Worm (Caenorhabditis elegans): Measurements from ENCODE around the gene srh-59.

The srh-59 gene

ce11 chrII:3609764-3610163, 27.9 kb downstream of the srh-59 start, which contains the start of gene Y49F6A.5:
Gene Y49F6A.5 (minus strand): TSS chrII:3609864.
- TF ChIP-seq hmbx-1 (tag; optimal IDR thresholded peaks at IDR 0.05) = no peak
- no peak for TF ChIP-seq ets-7 (tag; optimal IDR thresholded peaks at IDR 0.05)
- no peak for TF ChIP-seq ama-1 (optimal IDR thresholded peaks at IDR 0.05)

- no peak for TF ChIP-seq B0310.2 (tag; optimal IDR thresholded peaks at IDR 0.05)
- no peak for TF ChIP-seq hmbx-1 (tag; optimal IDR thresholded peaks at IDR 0.05)
- no peak for TF ChIP-seq ama-1 (optimal IDR thresholded peaks at IDR 0.05)
- no peak for TF ChIP-seq ceh-13 (GFP tag; optimal IDR thresholded peaks at IDR 0.05)
These were observed 34.8 kb downstream of the srh-59 start for ce11 chrII:3616615-3617014.

- TF ChIP-seq tra-4 (tag; optimal IDR thresholded peaks at IDR 0.05) (no peak), F13C5.2 (tag; optimal IDR thresholded peaks at IDR 0.05) (no peak), ceh-13 (GFP tag; optimal IDR thresholded peaks at IDR 0.05) (no peak), flt-1 (GFP tag; IDR thresholded peaks at IDR 0.05) (no peak), hmg-4 (GFP tag; optimal IDR thresholded peaks at IDR 0.05) (no peak), ceh-36 (tag; optimal IDR thresholded peaks at IDR 0.05) (no peak)
These were observed 35.7 kb downstream of the srh-59 start, which contains the start of gene F40E12.1 for ce11 chrII:3617512-3617911. Gene F40E12.1 (plus strand): TSS chrII:3617812.

- no peak for TF ChIP-seq hmg-4 (GFP tag; optimal IDR thresholded peaks at IDR 0.05)
- TF ChIP-seq flt-1 (GFP tag; IDR thresholded peaks at IDR 0.05) = no peak
- no peak for TF ChIP-seq pes-1 (GFP tag; IDR thresholded peaks at IDR 0.05)
- no peak for TF ChIP-seq ceh-13 (GFP tag; optimal IDR thresholded peaks at IDR 0.05)
- TF ChIP-seq B0310.2 (tag; optimal IDR thresholded peaks at IDR 0.05) = no peak
- TF ChIP-seq sea-1 (GFP tag; conservative IDR thresholded peaks at IDR 0.05) = no peak
- TF ChIP-seq hnd-1 (tag; optimal IDR thresholded peaks at IDR 0.05) = no peak
- no peak for TF ChIP-seq tra-4 (tag; optimal IDR thresholded peaks at IDR 0.05)
- no peak for TF ChIP-seq hmbx-1 (tag; optimal IDR thresholded peaks at IDR 0.05)
- TF ChIP-seq tbx-37 (GFP tag; conservative IDR thresholded peaks at IDR 0.05) = no peak
- TF ChIP-seq scrt-1 (GFP tag; IDR thresholded peaks at IDR 0.05) = no peak
- no peak for TF ChIP-seq tbx-11 (GFP tag; IDR thresholded peaks at IDR 0.05)
- no peak for TF ChIP-seq ceh-36 (tag; optimal IDR thresholded peaks at IDR 0.05)
These were observed 39.0 kb downstream of the srh-59 start for ce11 chrII:3620862-3621261.

- TF ChIP-seq ets-7 (tag; optimal IDR thresholded peaks at IDR 0.05) (no peak), scrt-1 (GFP tag; IDR thresholded peaks at IDR 0.05) (no peak), flt-1 (GFP tag; IDR thresholded peaks at IDR 0.05) (no peak), ama-1 (optimal IDR thresholded peaks at IDR 0.05) (no peak), tra-4 (tag; optimal IDR thresholded peaks at IDR 0.05) (no peak), hmg-4 (GFP tag; optimal IDR thresholded peaks at IDR 0.05) (no peak), hmbx-1 (tag; optimal IDR thresholded peaks at IDR 0.05) (no peak), aly-1 (tag; optimal IDR thresholded peaks at IDR 0.05) (no peak), B0310.2 (tag; optimal IDR thresholded peaks at IDR 0.05) (no peak), ceh-36 (tag; optimal IDR thresholded peaks at IDR 0.05) (no peak), F13C5.2 (tag; optimal IDR thresholded peaks at IDR 0.05) (no peak), tbx-11 (GFP tag; IDR thresholded peaks at IDR 0.05) (no peak)
These were observed 40.2 kb downstream of the srh-59 start, which contains the start of gene M151.7 for ce11 chrII:3622014-3622413. Gene M151.7 (plus strand): TSS chrII:3622314.

- TF ChIP-seq ceh-36 (tag; optimal IDR thresholded peaks at IDR 0.05) = no peak
- no peak for TF ChIP-seq hmg-4 (GFP tag; optimal IDR thresholded peaks at IDR 0.05)
- no peak for TF ChIP-seq aly-1 (tag; optimal IDR thresholded peaks at IDR 0.05)
- no peak for TF ChIP-seq tbx-37 (GFP tag; conservative IDR thresholded peaks at IDR 0.05)
- TF ChIP-seq hmbx-1 (tag; optimal IDR thresholded peaks at IDR 0.05) = no peak
- no peak for TF ChIP-seq sea-1 (GFP tag; conservative IDR thresholded peaks at IDR 0.05)
- no peak for TF ChIP-seq flt-1 (GFP tag; IDR thresholded peaks at IDR 0.05)
- TF ChIP-seq hnd-1 (tag; optimal IDR thresholded peaks at IDR 0.05) = no peak
- TF ChIP-seq ceh-13 (GFP tag; optimal IDR thresholded peaks at IDR 0.05) = no peak
- no peak for TF ChIP-seq ets-7 (tag; optimal IDR thresholded peaks at IDR 0.05)
- no peak for TF ChIP-seq F13C5.2 (tag; optimal IDR thresholded peaks at IDR 0.05)
- TF ChIP-seq scrt-1 (GFP tag; IDR thresholded peaks at IDR 0.05) = no peak
- TF ChIP-seq ama-1 (optimal IDR thresholded peaks at IDR 0.05) = no peak
- TF ChIP-seq tbx-11 (GFP tag; IDR thresholded peaks at IDR 0.05) = no peak
- no peak for TF ChIP-seq B0310.2 (tag; optimal IDR thresholded peaks at IDR 0.05)
These were observed 45.0 kb downstream of the srh-59 start, which contains the start of gene M151.3 for ce11 chrII:3626872-3627271. Gene M151.3 (plus strand): TSS chrII:3627172.

ce11 chrII:3630810-3631209, 49.0 kb downstream of the srh-59 start, which contains the start of gene M151.2:
Gene M151.2 (plus strand): TSS chrII:3631110.
- TF ChIP-seq sea-1 (GFP tag; conservative IDR thresholded peaks at IDR 0.05) = no peak
- no peak for TF ChIP-seq ama-1 (optimal IDR thresholded peaks at IDR 0.05)
- TF ChIP-seq pes-1 (GFP tag; IDR thresholded peaks at IDR 0.05) = no peak
- TF ChIP-seq ceh-36 (tag; optimal IDR thresholded peaks at IDR 0.05) = no peak
- no peak for TF ChIP-seq B0310.2 (tag; optimal IDR thresholded peaks at IDR 0.05)
- TF ChIP-seq tbx-11 (GFP tag; IDR thresholded peaks at IDR 0.05) = no peak
- no peak for TF ChIP-seq scrt-1 (GFP tag; IDR thresholded peaks at IDR 0.05)
- no peak for TF ChIP-seq hmg-4 (GFP tag; optimal IDR thresholded peaks at IDR 0.05)
- TF ChIP-seq tra-4 (tag; optimal IDR thresholded peaks at IDR 0.05) = no peak
- no peak for TF ChIP-seq ets-7 (tag; optimal IDR thresholded peaks at IDR 0.05)
- no peak for TF ChIP-seq ceh-13 (GFP tag; optimal IDR thresholded peaks at IDR 0.05)

All from whole organism, early embryonic.